Worm (Caenorhabditis elegans) whole organism, young adult: ENCODE measurements around the gene F36D4.4.

Experiments
- B0261.1 ChIP-seq: sonication (generic microtip); optimal IDR thresholded peaks from 2 replicates; lab custom pipeline; 2016; ENCODE audit warnings: mild to moderate bottlenecking, missing genetic modification characterization, moderate library complexity, missing compliant biosample characterization
- F22D6.2 ChIP-seq: sonication (generic microtip); optimal IDR thresholded peaks from 2 replicates; lab custom pipeline; 2016; ENCODE audit warnings: mild to moderate bottlenecking, missing genetic modification characterization, missing compliant biosample characterization
- die-1 ChIP-seq: sonication (generic microtip); optimal IDR thresholded peaks from 2 replicates; lab custom pipeline; 2016; ENCODE audit warnings: missing genotype, mild to moderate bottlenecking, missing genetic modification characterization, missing compliant biosample characterization
- dox-1 ChIP-seq: fragments of 200-800 bp; sonication (Bioruptor generic); IDR thresholded peaks from 2 replicates; pipeline ENCODE4 v1.3.6; 2022; ENCODE audit warnings: missing genetic modification reagents, missing genetic modification characterization, missing compliant biosample characterization
- ets-4 ChIP-seq: fragments of 200-800 bp; sonication (Bioruptor generic); optimal IDR thresholded peaks from 2 replicates; lab custom pipeline; 2018; ENCODE audit warnings: mild to moderate bottlenecking, missing genetic modification characterization, missing compliant biosample characterization
- hmg-20 ChIP-seq: fragments of 200-800 bp; sonication (Bioruptor generic); IDR thresholded peaks from 2 replicates; pipeline ENCODE4 v1.3.6; 2022; ENCODE audit warnings: missing genetic modification reagents, missing genetic modification characterization, missing compliant biosample characterization
- let-526 ChIP-seq: fragments of 200-800 bp; sonication (Bioruptor generic); IDR thresholded peaks from 2 replicates; pipeline ENCODE4 v1.3.6; 2022; ENCODE audit warnings: missing genetic modification reagents, missing genetic modification characterization, missing compliant biosample characterization
- madf-6 ChIP-seq: fragments of 200-800 bp; sonication (Bioruptor generic); IDR thresholded peaks from 2 replicates; pipeline ENCODE4 v1.3.6; 2022; ENCODE audit warnings: missing genetic modification reagents, missing genetic modification characterization, missing compliant biosample characterization
- pha-4 ChIP-seq: fragments of 150-350 bp; sonication (generic microtip); optimal IDR thresholded peaks from 2 replicates; lab custom pipeline; 2014; ENCODE audit warnings: missing biosample characterization, missing genetic modification reagents, missing genetic modification characterization
- repo-1 ChIP-seq: sonication (generic microtip); optimal IDR thresholded peaks from 2 replicates; lab custom pipeline; 2017; ENCODE audit warnings: mild to moderate bottlenecking, missing genetic modification characterization, missing compliant biosample characterization
- snpc-4 ChIP-seq, 5 experiments: fragments of 150-350 bp in 1 of 5; sonication (generic microtip) in 4 of 5; optimal IDR thresholded peaks; 2 replicates each; lab custom pipeline; 2014 to 2018; ENCODE audit warnings: missing genetic modification characterization in 5 of 5, missing biosample characterization in 3 of 5, antibody characterized with exemption in 2 of 5, mild to moderate bottlenecking in 2 of 5, missing compliant biosample characterization in 2 of 5, missing genotype in 2 of 5, moderate library complexity in 2 of 5, missing genetic modification reagents in 1 of 5

- TF ChIP-seq madf-6, result no peak
- no peak for TF ChIP-seq pha-4 (tag; lab: Kevin White, UChicago)
- no peak for TF ChIP-seq B0261.1
- TF ChIP-seq snpc-4 (GFP tag; optimal IDR thresholded peaks at IDR 0.05; lab: Kevin White, UChicago), result no peak
- TF ChIP-seq snpc-4 (tag; optimal IDR thresholded peaks at IDR 0.05; lab: Kevin White, UChicago), result no peak
- no peak for TF ChIP-seq ets-4 (GFP tag; lab: Kevin White, UChicago)
- TF ChIP-seq let-526, result no peak
- TF ChIP-seq repo-1 (tag; lab: Kevin White, UChicago), result no peak
- no peak for TF ChIP-seq die-1 (tag; lab: Kevin White, UChicago)
- TF ChIP-seq hmg-20 (GFP tag; lab: Robert Waterston, UW), result no peak
- TF ChIP-seq F22D6.2, result no peak
- TF ChIP-seq dox-1 (GFP tag; lab: Robert Waterston, UW), result no peak
These were observed 19.3 kb downstream of the F36D4.4 start for ce11 chrV:9394938-9395639.
